Fruit fly (Drosophila melanogaster) whole organism, wandering third instar larva: ENCODE results near the gene FER.
A peak's percentile ranks its signal among the peaks of the same experiment; 100 is the strongest.

Experiments used
- Abd-B ChIP-seq: fragments of >200 bp; optimal IDR thresholded peaks from 2 replicates; lab custom pipeline; 2017; ENCODE audit warnings: missing biosample characterization, missing genetic modification characterization
- CrebA ChIP-seq: fragments of 200-800 bp; sonication (Bioruptor generic); optimal IDR thresholded peaks from 2 replicates; lab custom pipeline; 2016; ENCODE audit warnings: missing biosample characterization, mild to moderate bottlenecking, missing genetic modification characterization, borderline replicate concordance
- Dfd ChIP-seq: fragments of >200 bp; optimal IDR thresholded peaks from 2 replicates; lab custom pipeline; 2017; ENCODE audit warnings: missing biosample characterization, missing genetic modification characterization
- Dif ChIP-seq: fragments of 200-275, 200-300 bp; sonication (Bioruptor generic); optimal IDR thresholded peaks from 2 replicates; lab custom pipeline; 2018; ENCODE audit warnings: missing biosample characterization, missing genetic modification characterization; ENCODE audit not compliant: partially characterized antibody
- HLH106 ChIP-seq: fragments of 200-800 bp; optimal IDR thresholded peaks from 3 replicates; lab custom pipeline; 2019; ENCODE audit warnings: missing biosample characterization, mild to moderate bottlenecking, missing genetic modification characterization, moderate library complexity
- Hnf4 ChIP-seq: fragments of 200-800 bp; sonication (Bioruptor generic); optimal IDR thresholded peaks from 2 replicates; lab custom pipeline; 2016; ENCODE audit warnings: missing biosample characterization, mild to moderate bottlenecking, missing genetic modification characterization
- Hr78 ChIP-seq: fragments of >200 bp; optimal IDR thresholded peaks from 2 replicates; lab custom pipeline; 2017; ENCODE audit warnings: missing biosample characterization, missing genetic modification characterization
- Hr83 ChIP-seq: fragments of 200-300 bp; sonication (Bioruptor generic); optimal IDR thresholded peaks from 2 replicates; lab custom pipeline; 2016; ENCODE audit warnings: missing biosample characterization, mild to moderate bottlenecking, missing genetic modification characterization, moderate library complexity; ENCODE audit not compliant: poor library complexity, severe bottlenecking
- Jra ChIP-seq: sonication (Bioruptor generic); optimal IDR thresholded peaks from 2 replicates; lab custom pipeline; 2016; ENCODE audit warnings: missing biosample characterization, missing genetic modification characterization
- Myc ChIP-seq: fragments of >200 bp; optimal IDR thresholded peaks from 2 replicates; lab custom pipeline; 2017
- N ChIP-seq: fragments of >200 bp; optimal IDR thresholded peaks from 2 replicates; lab custom pipeline; 2018; ENCODE audit warnings: missing biosample characterization, missing external identifiers, missing genetic modification characterization
- OdsH ChIP-seq: fragments of 200-800 bp; sonication (Bioruptor generic); optimal IDR thresholded peaks from 2 replicates; lab custom pipeline; 2016; ENCODE audit warnings: missing biosample characterization, mild to moderate bottlenecking, missing genetic modification characterization
- Rel ChIP-seq, 2 experiments: fragments of 200-800 bp; sonication (Bioruptor generic) in 1 of 2; optimal IDR thresholded peaks; 2 replicates in 1 of 2; 3 replicates in 1 of 2; lab custom pipeline; 2016 to 2019; ENCODE audit warnings: mild to moderate bottlenecking in 2 of 2, missing biosample characterization in 2 of 2, missing genetic modification characterization in 2 of 2, moderate library complexity in 1 of 2
- Sp1 ChIP-seq: fragments of 200-800 bp; sonication (Bioruptor generic); optimal IDR thresholded peaks from 3 replicates; lab custom pipeline; 2019; ENCODE audit warnings: missing biosample characterization, mild to moderate bottlenecking, missing genetic modification characterization, moderate library complexity
- Vsx2 ChIP-seq: fragments of 200-300, 225-300 bp; sonication (Bioruptor generic); optimal IDR thresholded peaks from 2 replicates; lab custom pipeline; 2018; ENCODE audit warnings: missing biosample characterization, missing genetic modification characterization; ENCODE audit not compliant: partially characterized antibody
- br ChIP-seq: fragments of 200-800 bp; sonication (Bioruptor generic); optimal IDR thresholded peaks from 2 replicates; lab custom pipeline; 2016; ENCODE audit warnings: missing biosample characterization, missing genetic modification characterization
- brk ChIP-seq: fragments of 200-800 bp; sonication (Bioruptor generic); optimal IDR thresholded peaks from 2 replicates; lab custom pipeline; 2016; ENCODE audit warnings: missing biosample characterization, mild to moderate bottlenecking, missing genetic modification characterization
- dl ChIP-seq, 2 experiments: fragments of 175-275, 200-275 bp in 1 of 2; fragments of 200-275 bp in 1 of 2; sonication (Bioruptor generic); optimal IDR thresholded peaks; lab custom pipeline; 2018; ENCODE audit warnings: mild to moderate bottlenecking in 2 of 2, missing biosample characterization in 2 of 2, missing genetic modification characterization in 2 of 2, moderate library complexity in 2 of 2; ENCODE audit not compliant: partially characterized antibody in 2 of 2, insufficient read depth in 1 of 2
- dmrt93B ChIP-seq: fragments of 200-800 bp; sonication (Bioruptor generic); optimal IDR thresholded peaks from 2 replicates; lab custom pipeline; 2018; ENCODE audit warnings: missing biosample characterization, mild to moderate bottlenecking, missing genetic modification characterization
- ey ChIP-seq: fragments of 200-800 bp; sonication (Bioruptor generic); optimal IDR thresholded peaks from 2 replicates; lab custom pipeline; 2016; ENCODE audit warnings: missing biosample characterization, missing genetic modification characterization
- foxo ChIP-seq, 2 experiments: fragments of 200-800 bp; sonication (Bioruptor generic); optimal IDR thresholded peaks; 2 replicates in 1 of 2; 3 replicates in 1 of 2; lab custom pipeline; 2016 to 2017; ENCODE audit warnings: missing biosample characterization in 2 of 2, missing genetic modification characterization in 2 of 2
- fru ChIP-seq: fragments of 200-800 bp; sonication (Bioruptor generic); optimal IDR thresholded peaks from 3 replicates; lab custom pipeline; 2016; ENCODE audit warnings: missing biosample characterization, mild to moderate bottlenecking, missing genetic modification characterization
- h ChIP-seq: fragments of 200-800 bp; sonication (Bioruptor generic); optimal IDR thresholded peaks from 3 replicates; lab custom pipeline; 2016; ENCODE audit warnings: missing biosample characterization, mild to moderate bottlenecking, missing genetic modification characterization
- jim ChIP-seq: fragments of 175-275, 200-325 bp; sonication (Bioruptor generic); optimal IDR thresholded peaks from 2 replicates; lab custom pipeline; 2016; ENCODE audit warnings: missing biosample characterization, mild to moderate bottlenecking, missing genetic modification characterization
- lola ChIP-seq: fragments of >200 bp; optimal IDR thresholded peaks from 2 replicates; lab custom pipeline; 2017; ENCODE audit warnings: missing biosample characterization, missing genetic modification characterization
- pan ChIP-seq: fragments of >200 bp; optimal IDR thresholded peaks from 2 replicates; lab custom pipeline; 2017
- psq ChIP-seq: fragments of 200-800 bp; sonication (Bioruptor generic); optimal IDR thresholded peaks from 3 replicates; lab custom pipeline; 2017; ENCODE audit warnings: missing biosample characterization, mild to moderate bottlenecking, missing genetic modification characterization, moderate library complexity
- rgr ChIP-seq: fragments of 200-800 bp; sonication (Bioruptor generic); optimal IDR thresholded peaks from 3 replicates; lab custom pipeline; 2016; ENCODE audit warnings: missing biosample characterization, mild to moderate bottlenecking, missing genetic modification characterization
- sage ChIP-seq: fragments of 200-800 bp; sonication (Bioruptor generic); optimal IDR thresholded peaks from 2 replicates; lab custom pipeline; 2016; ENCODE audit warnings: missing biosample characterization, mild to moderate bottlenecking, missing genetic modification characterization
- sv ChIP-seq: fragments of 200-800 bp; sonication (Bioruptor generic); optimal IDR thresholded peaks from 3 replicates; lab custom pipeline; 2016; ENCODE audit warnings: missing biosample characterization, missing genetic modification characterization
- usp ChIP-seq: fragments of >200 bp; optimal IDR thresholded peaks from 2 replicates; lab custom pipeline; 2017; ENCODE audit warnings: missing biosample characterization, missing genetic modification characterization
- woc ChIP-seq: sonication (Bioruptor generic); optimal IDR thresholded peaks from 2 replicates; lab custom pipeline; 2016; ENCODE audit warnings: missing biosample characterization, mild to moderate bottlenecking, missing genetic modification characterization

FER gene

DNA sequence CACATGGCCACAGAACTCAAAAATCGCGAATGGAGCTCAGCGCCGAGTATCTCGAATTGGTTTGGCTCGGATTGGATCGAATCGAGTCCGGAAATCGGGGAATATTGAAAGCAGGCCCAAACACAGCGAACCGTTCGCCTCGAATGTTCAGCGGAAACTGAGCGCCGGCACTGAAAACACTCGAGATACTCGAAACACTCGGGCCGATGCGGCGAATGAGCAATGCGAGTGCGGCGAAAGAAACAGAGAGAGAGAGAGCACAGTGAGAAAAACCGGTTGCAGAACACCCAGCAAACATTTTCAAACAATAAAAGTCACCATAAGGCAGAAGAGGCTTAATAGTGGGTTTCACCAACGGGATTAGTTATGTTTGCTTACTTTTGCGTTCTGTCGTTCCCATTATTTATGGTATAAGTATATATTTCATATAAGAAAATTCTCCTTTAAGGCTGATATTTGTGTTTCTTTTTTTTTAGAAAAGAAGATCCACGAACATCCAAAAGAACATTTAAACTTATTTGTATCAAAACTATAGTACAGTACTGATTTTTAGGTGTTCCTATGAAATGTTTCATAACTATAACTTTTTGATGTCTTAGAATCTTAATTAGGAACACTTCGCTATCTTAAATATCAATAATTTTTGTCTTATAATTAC, at the start of gene FER:
Gene FER (minus strand): TSS at position 162 of the 658 bp plus-strand sequence.
- peak; percentile 31 for TF ChIP-seq sage (GFP tag; lab: Kevin White, UChicago)
- no peak for TF ChIP-seq foxo (GFP tag; optimal IDR thresholded peaks at IDR 0.05; lab: Kevin White, UChicago)
- peak; percentile 34 for TF ChIP-seq jim (GFP tag; lab: Kevin White, UChicago)
- no peak for TF ChIP-seq dmrt93B (GFP tag; lab: Kevin White, UChicago)
- TF ChIP-seq Vsx2 (GFP tag; lab: Kevin White, UChicago) = no peak
- TF ChIP-seq Rel (GFP tag; optimal IDR thresholded peaks at IDR 0.05; lab: Kevin White, UChicago) = no peak
- peak; percentile 86 for TF ChIP-seq Rel (tag; optimal IDR thresholded peaks at IDR 0.05; lab: Kevin White, UChicago)
- peak; percentile 18 for TF ChIP-seq sv (GFP tag; lab: Kevin White, UChicago)
- TF ChIP-seq Myc = peak; percentile 13
- TF ChIP-seq woc (GFP tag; lab: Kevin White, UChicago) = peak; percentile 64
- peak; percentile 57 for TF ChIP-seq Hnf4
- peak; percentile 7 for TF ChIP-seq br (GFP tag; lab: Kevin White, UChicago)
- peak; percentile 32 for TF ChIP-seq rgr (GFP tag; lab: Kevin White, UChicago)
- peak; percentile 27 for TF ChIP-seq Hr83 (GFP tag; lab: Kevin White, UChicago)
- TF ChIP-seq dl (GFP tag; optimal IDR thresholded peaks at IDR 0.05; lab: Kevin White, UChicago; ENCODE audit: insufficient read depth in 1 of 2, partially characterized antibody in 2 of 2) = peak; percentile 71 to 87
- peak; percentile 38 for TF ChIP-seq Sp1 (GFP tag; lab: Kevin White, UChicago)
- peak; percentile 46 for TF ChIP-seq brk
- TF ChIP-seq lola (GFP tag; lab: Kevin White, UChicago) = no peak
- TF ChIP-seq Abd-B (GFP tag; lab: Kevin White, UChicago) = no peak
- no peak for TF ChIP-seq fru
- peak; percentile 13 for TF ChIP-seq OdsH (GFP tag; lab: Kevin White, UChicago)
- TF ChIP-seq Dif (GFP tag; lab: Kevin White, UChicago) = peak; percentile 89
- no peak for TF ChIP-seq ey (GFP tag; lab: Kevin White, UChicago)
- TF ChIP-seq HLH106 (tag; lab: Kevin White, UChicago) = peak; percentile 15
- peak; percentile 35 for TF ChIP-seq h (GFP tag; lab: Kevin White, UChicago)

DNA sequence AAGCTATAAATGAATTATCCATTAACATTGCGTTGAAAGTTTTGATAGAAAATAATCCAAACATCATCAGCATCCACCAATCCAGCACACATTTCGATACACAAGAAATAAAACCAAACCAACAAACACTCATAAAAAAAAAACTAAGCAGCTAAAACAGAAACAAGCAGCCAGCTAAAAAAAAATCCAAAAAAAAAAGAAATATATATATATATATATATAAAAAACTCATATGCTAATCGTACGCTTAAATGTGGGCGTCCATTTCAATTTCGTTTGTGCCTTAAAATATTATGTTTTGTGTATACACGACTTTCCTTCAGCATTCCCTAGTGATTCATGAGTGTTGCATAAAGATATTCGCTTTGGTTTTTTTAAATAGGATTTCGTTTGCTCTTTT, 47.6 kb upstream of the FER start:
- TF ChIP-seq usp (GFP tag; lab: Kevin White, UChicago) (no peak), foxo (GFP tag; optimal IDR thresholded peaks at IDR 0.05; lab: Kevin White, UChicago) (no peak)

DNA sequence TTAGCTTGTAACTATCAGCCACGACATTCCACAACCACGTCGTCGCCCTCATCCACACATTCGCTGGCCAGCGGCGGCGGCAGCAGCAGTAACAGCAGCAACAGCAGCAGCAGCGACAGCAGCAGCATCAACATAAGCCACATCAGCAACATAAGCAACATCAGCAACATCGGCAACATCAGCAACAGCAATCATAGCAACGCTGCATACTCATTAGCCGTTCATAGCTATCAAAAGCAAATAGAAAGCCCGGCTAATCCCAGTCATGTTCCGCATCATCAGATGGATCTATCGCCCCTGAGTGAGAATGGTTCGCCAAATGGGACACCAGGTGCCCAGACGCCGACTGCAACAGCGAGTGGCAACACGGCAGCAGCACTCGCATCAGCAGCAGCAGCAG, 46.8 kb upstream of the FER start:
- peak; percentile 95 for TF ChIP-seq Dfd (GFP tag; lab: Kevin White, UChicago)
- TF ChIP-seq pan (lab: Kevin White, UChicago) = no peak

DNA sequence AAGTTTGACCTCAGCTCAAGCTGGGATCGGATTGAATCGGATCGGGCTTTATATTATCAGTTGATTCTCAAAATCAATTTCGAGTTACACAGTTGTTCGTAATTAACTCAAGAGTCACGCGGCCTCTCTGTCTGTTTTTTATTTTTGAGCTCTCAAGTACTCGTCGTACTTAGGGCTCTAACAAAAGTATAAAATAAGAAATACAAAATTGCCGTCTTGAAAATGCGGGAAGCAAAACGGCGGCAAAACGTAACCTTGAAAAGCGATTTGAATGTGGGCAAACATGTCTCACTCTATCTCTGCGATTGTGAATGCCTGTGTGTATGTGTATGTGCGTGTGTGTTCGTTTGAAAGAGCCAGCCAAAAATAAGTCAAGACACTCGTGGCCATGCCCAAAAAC, 43.3 kb upstream of the FER start:
- no peak for TF ChIP-seq dmrt93B (GFP tag; lab: Kevin White, UChicago)
- TF ChIP-seq dl (GFP tag; optimal IDR thresholded peaks at IDR 0.05; lab: Kevin White, UChicago; ENCODE audit: insufficient read depth in 1 of 2, partially characterized antibody in 2 of 2) = no peak
- TF ChIP-seq CrebA (GFP tag; lab: Kevin White, UChicago) = no peak
- TF ChIP-seq Hnf4 = no peak
- TF ChIP-seq Dfd (GFP tag; lab: Kevin White, UChicago) = no peak
- no peak for TF ChIP-seq fru
- TF ChIP-seq, all 38 proteins: peak for 0

DNA sequence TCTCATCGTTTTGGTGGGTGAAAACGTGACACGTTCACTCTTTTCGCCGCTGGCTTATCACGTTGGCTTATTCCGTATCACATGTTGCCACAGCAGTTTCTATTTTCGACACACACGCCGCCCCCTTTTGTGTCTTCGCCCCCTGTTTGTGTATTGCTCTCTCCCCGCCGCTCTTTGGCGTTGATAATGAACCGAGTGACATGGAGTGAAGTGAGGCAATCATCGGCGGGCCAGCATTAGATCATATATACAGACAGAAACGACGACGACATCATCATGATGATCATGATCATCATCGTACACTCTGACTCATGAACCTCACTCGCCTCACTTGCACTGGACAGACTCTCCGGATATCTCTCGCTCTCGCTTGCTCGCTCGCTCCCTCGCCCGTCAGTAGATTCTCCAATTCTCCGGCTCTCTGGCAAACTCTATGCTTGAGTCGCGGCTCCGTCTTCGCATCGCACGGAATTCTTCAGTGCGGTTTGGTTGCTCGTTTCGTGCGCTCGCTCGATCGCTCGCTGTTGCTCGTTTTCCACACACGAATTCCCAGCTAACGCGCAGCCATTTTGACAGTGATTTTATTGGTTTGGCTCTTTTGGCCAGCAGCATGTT, 42.1 kb upstream of the FER start:
- TF ChIP-seq Hr78 (GFP tag; lab: Kevin White, UChicago) (no peak), N (GFP tag; lab: Kevin White, UChicago) (no peak), psq (GFP tag; lab: Kevin White, UChicago) (peak; percentile 31), CrebA (GFP tag; lab: Kevin White, UChicago) (peak; percentile 27), Dfd (GFP tag; lab: Kevin White, UChicago) (no peak), Hr83 (GFP tag; lab: Kevin White, UChicago) (peak; percentile 20), Myc (no peak), h (GFP tag; lab: Kevin White, UChicago) (peak; percentile 34), fru (no peak), ey (GFP tag; lab: Kevin White, UChicago) (no peak), Vsx2 (GFP tag; lab: Kevin White, UChicago) (peak; percentile 60), sage (GFP tag; lab: Kevin White, UChicago) (no peak), Abd-B (GFP tag; lab: Kevin White, UChicago) (no peak), OdsH (GFP tag; lab: Kevin White, UChicago) (peak; percentile 8), Dif (GFP tag; lab: Kevin White, UChicago) (peak; percentile 96), usp (GFP tag; lab: Kevin White, UChicago) (no peak), Jra (GFP tag; lab: Kevin White, UChicago) (peak; percentile 9), dmrt93B (GFP tag; lab: Kevin White, UChicago) (no peak), sv (GFP tag; lab: Kevin White, UChicago) (no peak), pan (lab: Kevin White, UChicago) (no peak), dl (GFP tag; optimal IDR thresholded peaks at IDR 0.05; lab: Kevin White, UChicago; ENCODE audit: insufficient read depth in 1 of 2, partially characterized antibody in 2 of 2) (peak; percentile 88 to 93), foxo (GFP tag; optimal IDR thresholded peaks at IDR 0.05; lab: Kevin White, UChicago) (peak in 1 of 2 experiments; percentile 17), rgr (GFP tag; lab: Kevin White, UChicago) (no peak)
